Worm (Caenorhabditis elegans) whole organism, mixed stage, embryonic: ENCODE results near the gene T10B5.7.

Experiments used
- ces-1 ChIP-seq: fragments of 150-350 bp; optimal IDR thresholded peaks from 2 replicates; lab custom pipeline; 2014; ENCODE audit warnings: missing biosample characterization, missing genetic modification reagents, missing genetic modification characterization
- lin-13 ChIP-seq: fragments of 150-350 bp; optimal IDR thresholded peaks from 2 replicates; lab custom pipeline; 2014; ENCODE audit warnings: missing biosample characterization, missing genetic modification characterization
- nhr-76 ChIP-seq: sonication (generic microtip); optimal IDR thresholded peaks from 2 replicates; lab custom pipeline; 2017; ENCODE audit warnings: missing biosample characterization, missing genetic modification characterization
- snpc-4 ChIP-seq: fragments of 150-350 bp; optimal IDR thresholded peaks from 2 replicates; lab custom pipeline; 2014; ENCODE audit warnings: missing biosample characterization, missing genetic modification characterization
- unc-120 ChIP-seq: sonication (generic microtip); optimal IDR thresholded peaks from 2 replicates; lab custom pipeline; 2017; ENCODE audit warnings: missing genetic modification characterization, missing compliant biosample characterization; ENCODE audit not compliant: poor library complexity, severe bottlenecking
- unc-39 ChIP-seq: fragments of 150-350 bp; optimal IDR thresholded peaks from 2 replicates; lab custom pipeline; 2014; ENCODE audit warnings: missing biosample characterization, missing genetic modification characterization
- unc-62 ChIP-seq: fragments of 150-350 bp; optimal IDR thresholded peaks from 2 replicates; lab custom pipeline; 2014; ENCODE audit warnings: missing biosample characterization, missing genetic modification reagents, missing genetic modification characterization

- TF ChIP-seq snpc-4 (tag; lab: Kevin White, UChicago) (no peak), lin-13 (tag; lab: Kevin White, UChicago) (no peak), ces-1 (GFP tag; lab: Kevin White, UChicago) (no peak), nhr-76 (no peak), unc-62 (GFP tag; lab: Kevin White, UChicago) (no peak), unc-39 (no peak), unc-120 (tag; lab: Kevin White, UChicago) (no peak)
These were observed 25.3 kb upstream of the T10B5.7 start for ce11 chrV:1820749-1821148.
